Worm (Caenorhabditis elegans) whole organism, L1 larva: Measurements from ENCODE around the gene kin-29.

Experiments used
- C04F5.9 ChIP-seq: sonication (generic microtip); optimal IDR thresholded peaks from 2 replicates; lab custom pipeline; 2016; ENCODE audit warnings: missing genetic modification characterization, missing compliant biosample characterization
- C16A3.4 ChIP-seq: fragments of 150-350 bp; optimal IDR thresholded peaks from 2 replicates; lab custom pipeline; 2014; ENCODE audit warnings: missing biosample characterization, missing genetic modification characterization
- C34B4.2 ChIP-seq: sonication (generic microtip); optimal IDR thresholded peaks from 2 replicates; lab custom pipeline; 2017; ENCODE audit warnings: mild to moderate bottlenecking, missing genetic modification characterization, missing compliant biosample characterization
- aly-2 ChIP-seq: fragments of 150-350 bp; optimal IDR thresholded peaks from 2 replicates; lab custom pipeline; 2014; ENCODE audit warnings: missing biosample characterization, missing genetic modification characterization
- blmp-1 ChIP-seq: fragments of 150-350 bp; optimal IDR thresholded peaks from 2 replicates; lab custom pipeline; 2014; ENCODE audit warnings: missing biosample characterization, missing genetic modification characterization
- ceh-88 ChIP-seq: fragments of 200-800 bp; sonication (Bioruptor generic); IDR thresholded peaks from 2 replicates; pipeline ENCODE4 v1.3.6; 2022; ENCODE audit warnings: missing genetic modification characterization, missing compliant biosample characterization
- ceh-90 ChIP-seq: sonication (generic microtip); optimal IDR thresholded peaks from 2 replicates; lab custom pipeline; 2016; ENCODE audit warnings: missing genetic modification characterization, missing compliant biosample characterization
- dpl-1 ChIP-seq, 3 experiments: fragments of 150-350 bp in 2 of 3; sonication (generic microtip) in 1 of 3; optimal IDR thresholded peaks; 2 replicates each; lab custom pipeline; 2014 to 2017; ENCODE audit warnings: missing biosample characterization in 3 of 3, missing genetic modification characterization in 3 of 3, missing genetic modification reagents in 3 of 3
- efl-1 ChIP-seq, 4 experiments: fragments of 150-350 bp; optimal IDR thresholded peaks in 3 of 4; peaks in 1 of 4; 1 replicate in 1 of 4; 2 replicates in 3 of 4; lab custom pipeline; 2014; ENCODE audit warnings: missing biosample characterization in 2 of 4, missing genetic modification characterization in 2 of 4, missing genetic modification reagents in 2 of 4
- efl-3 ChIP-seq: fragments of 200-800 bp; sonication (Bioruptor generic); optimal IDR thresholded peaks from 2 replicates; lab custom pipeline; 2018; ENCODE audit warnings: mild to moderate bottlenecking, missing genetic modification characterization, missing compliant biosample characterization
- egl-27 ChIP-seq, 2 experiments: fragments of 150-350 bp in 1 of 2; sonication (generic microtip); optimal IDR thresholded peaks; 3 replicates each; lab custom pipeline; 2017 to 2018; ENCODE audit warnings: missing biosample characterization in 2 of 2, missing genetic modification characterization in 2 of 2, missing genetic modification reagents in 2 of 2
- elt-3 ChIP-seq, 6 experiments: fragments of 150-350 bp in 1 of 6; sonication (generic microtip); optimal IDR thresholded peaks; 2 replicates each; lab custom pipeline; 2017 to 2018; ENCODE audit warnings: missing biosample characterization in 6 of 6, missing genetic modification characterization in 6 of 6, inconsistent platforms in 1 of 6
- fos-1 ChIP-seq: fragments of 150-350 bp; optimal IDR thresholded peaks from 2 replicates; lab custom pipeline; 2014; ENCODE audit warnings: missing biosample characterization, missing genetic modification characterization
- grh-1 ChIP-seq: fragments of 200-800 bp; sonication (Bioruptor generic); IDR thresholded peaks from 2 replicates; pipeline ENCODE4 v1.3.6; 2022; ENCODE audit warnings: missing genetic modification reagents, missing genetic modification characterization, missing compliant biosample characterization
- hlh-17 ChIP-seq: fragments of 200-800 bp; sonication (Bioruptor generic); optimal IDR thresholded peaks from 2 replicates; lab custom pipeline; 2018; ENCODE audit warnings: missing genetic modification characterization, mild to moderate bottlenecking, missing compliant biosample characterization, moderate library complexity, borderline replicate concordance
- hpl-2 ChIP-seq: fragments of 150-350 bp; optimal IDR thresholded peaks from 2 replicates; lab custom pipeline; 2014; ENCODE audit warnings: missing biosample characterization, missing genetic modification reagents, missing genetic modification characterization
- isw-1 ChIP-seq: fragments of 200-800 bp; sonication (Bioruptor generic); IDR thresholded peaks from 2 replicates; pipeline ENCODE4 v1.3.6; 2022; ENCODE audit warnings: missing genetic modification characterization, missing compliant biosample characterization
- jun-1 ChIP-seq: fragments of 150-350 bp; optimal IDR thresholded peaks from 2 replicates; lab custom pipeline; 2014; ENCODE audit warnings: missing biosample characterization, missing genetic modification reagents, missing genetic modification characterization
- lin-13 ChIP-seq: fragments of 150-350 bp; optimal IDR thresholded peaks from 2 replicates; lab custom pipeline; 2014; ENCODE audit warnings: missing biosample characterization, missing genetic modification reagents, missing genetic modification characterization
- lin-14 ChIP-seq: fragments of 200-800 bp; sonication (Bioruptor generic); optimal IDR thresholded peaks from 2 replicates; lab custom pipeline; 2018; ENCODE audit warnings: mild to moderate bottlenecking, missing genetic modification characterization, moderate library complexity, missing compliant biosample characterization
- lin-35 ChIP-seq, 2 experiments: fragments of 150-350 bp; optimal IDR thresholded peaks; 2 replicates each; lab custom pipeline; 2014; ENCODE audit warnings: missing biosample characterization in 2 of 2, missing genetic modification characterization in 2 of 2, missing genetic modification reagents in 2 of 2
- lsy-2 ChIP-seq, 2 experiments: fragments of 150-350 bp; optimal IDR thresholded peaks; 2 replicates each; lab custom pipeline; 2014; ENCODE audit warnings: missing biosample characterization in 2 of 2, missing genetic modification characterization in 2 of 2
- mdl-1 ChIP-seq, 2 experiments: fragments of 150-350 bp; optimal IDR thresholded peaks; 2 replicates each; lab custom pipeline; 2014 to 2017; ENCODE audit warnings: missing biosample characterization in 2 of 2, missing genetic modification characterization in 2 of 2, inconsistent platforms in 1 of 2
- mef-2 ChIP-seq: fragments of 150-350 bp; optimal IDR thresholded peaks from 2 replicates; lab custom pipeline; 2014; ENCODE audit warnings: missing biosample characterization, missing genetic modification characterization
- mep-1 ChIP-seq: fragments of 150-350 bp; optimal IDR thresholded peaks from 2 replicates; lab custom pipeline; 2014; ENCODE audit warnings: missing biosample characterization, missing genetic modification characterization
- nhr-11 ChIP-seq: fragments of 150-350 bp; optimal IDR thresholded peaks from 2 replicates; lab custom pipeline; 2014; ENCODE audit warnings: missing biosample characterization, missing genetic modification characterization
- nhr-19 ChIP-seq: fragments of 200-800 bp; sonication (Bioruptor generic); conservative IDR thresholded peaks from 2 replicates; pipeline ENCODE4 v1.3.6; 2022; ENCODE audit warnings: missing genetic modification characterization, missing compliant biosample characterization
- nhr-20 ChIP-seq: sonication (generic microtip); optimal IDR thresholded peaks from 2 replicates; lab custom pipeline; 2016; ENCODE audit warnings: mild to moderate bottlenecking, missing genetic modification characterization, missing compliant biosample characterization
- nhr-28 ChIP-seq: fragments of 150-350 bp; optimal IDR thresholded peaks from 2 replicates; lab custom pipeline; 2014; ENCODE audit warnings: missing biosample characterization, missing genetic modification characterization
- nhr-47 ChIP-seq: sonication (generic microtip); optimal IDR thresholded peaks from 2 replicates; lab custom pipeline; 2016; ENCODE audit warnings: mild to moderate bottlenecking, missing genetic modification characterization, moderate library complexity, missing compliant biosample characterization
- nhr-71 ChIP-seq: sonication (generic microtip); optimal IDR thresholded peaks from 2 replicates; lab custom pipeline; 2016; ENCODE audit warnings: mild to moderate bottlenecking, missing genetic modification characterization, moderate library complexity, missing compliant biosample characterization
- nhr-77 ChIP-seq: fragments of 150-350 bp; optimal IDR thresholded peaks from 2 replicates; lab custom pipeline; 2014; ENCODE audit warnings: missing biosample characterization, missing genetic modification characterization
- nhr-85 ChIP-seq: sonication (generic microtip); peaks from one replicate; lab custom pipeline; 2016; ENCODE audit warnings: missing genetic modification characterization, inconsistent platforms, missing compliant biosample characterization
- nhr-90 ChIP-seq: sonication (generic microtip); optimal IDR thresholded peaks from 2 replicates; lab custom pipeline; 2016; ENCODE audit warnings: mild to moderate bottlenecking, missing genetic modification characterization, missing compliant biosample characterization; ENCODE audit not compliant: poor library complexity
- pag-3 ChIP-seq: sonication (generic microtip); optimal IDR thresholded peaks from 2 replicates; lab custom pipeline; 2017; ENCODE audit warnings: missing genetic modification characterization, mild to moderate bottlenecking, missing compliant biosample characterization, antibody characterized with exemption, borderline replicate concordance; ENCODE audit not compliant: insufficient read depth
- rnt-1 ChIP-seq: sonication (generic microtip); optimal IDR thresholded peaks from 2 replicates; lab custom pipeline; 2016; ENCODE audit warnings: mild to moderate bottlenecking, missing genetic modification characterization, moderate library complexity, missing compliant biosample characterization
- snpc-4 ChIP-seq: fragments of 150-350 bp; optimal IDR thresholded peaks from 2 replicates; lab custom pipeline; 2014; ENCODE audit warnings: missing biosample characterization, missing genetic modification characterization
- snu-23 ChIP-seq: sonication (generic microtip); optimal IDR thresholded peaks from 2 replicates; lab custom pipeline; 2016; ENCODE audit warnings: missing genetic modification characterization, missing compliant biosample characterization
- swsn-7 ChIP-seq: sonication (generic microtip); optimal IDR thresholded peaks from 2 replicates; lab custom pipeline; 2016; ENCODE audit warnings: missing genetic modification characterization, missing compliant biosample characterization
- tbx-2 ChIP-seq: sonication (generic microtip); optimal IDR thresholded peaks from 2 replicates; lab custom pipeline; 2016; ENCODE audit warnings: missing genetic modification characterization, missing compliant biosample characterization
- unc-130 ChIP-seq: fragments of 150-350 bp; optimal IDR thresholded peaks from 2 replicates; lab custom pipeline; 2017; ENCODE audit warnings: missing biosample characterization, missing genetic modification characterization, inconsistent platforms
- unc-98 ChIP-seq: fragments of 200-800 bp; sonication (Bioruptor generic); IDR thresholded peaks from 2 replicates; pipeline ENCODE4 v1.3.6; 2022; ENCODE audit warnings: missing genetic modification characterization, missing compliant biosample characterization
- vab-15 ChIP-seq: sonication (generic microtip); optimal IDR thresholded peaks from 2 replicates; lab custom pipeline; 2017; ENCODE audit warnings: missing genotype, mild to moderate bottlenecking, missing genetic modification characterization, missing compliant biosample characterization
- ztf-11 ChIP-seq, 2 experiments: sonication (generic microtip); optimal IDR thresholded peaks; 2 replicates each; lab custom pipeline; 2016 to 2017; ENCODE audit warnings: missing genetic modification characterization in 2 of 2, missing biosample characterization in 1 of 2, missing compliant biosample characterization in 1 of 2
- ztf-4 ChIP-seq: fragments of 150-350 bp; optimal IDR thresholded peaks from 2 replicates; lab custom pipeline; 2014; ENCODE audit warnings: missing biosample characterization, missing genetic modification characterization

The kin-29 gene

ce11 chrX:2893026-2893662, 40.9 kb upstream of the kin-29 start (continued):
- no peak for TF ChIP-seq ztf-11 (tag; optimal IDR thresholded peaks at IDR 0.05; lab: Kevin White, UChicago)
- no peak for TF ChIP-seq lin-13 (GFP tag; lab: Kevin White, UChicago)
- peak in 2 of 6 experiments; percentile 50 to 77 for TF ChIP-seq elt-3 (tag; optimal IDR thresholded peaks at IDR 0.05; lab: Kevin White, UChicago)
- TF ChIP-seq nhr-71 (tag; lab: Kevin White, UChicago), result peak; percentile 76
- peak; percentile 72 for TF ChIP-seq nhr-90
- TF ChIP-seq nhr-77, result no peak
- no peak for TF ChIP-seq hpl-2
- no peak for TF ChIP-seq pag-3 (tag; lab: Kevin White, UChicago)
- TF ChIP-seq, all 84 proteins: peak for 15

- TF ChIP-seq mep-1 (no peak), nhr-71 (tag; lab: Kevin White, UChicago) (no peak), lin-35 (GFP tag; optimal IDR thresholded peaks at IDR 0.05; lab: Kevin White, UChicago) (no peak), grh-1 (0 out of 2 replicates have a peak, but pooled peaks have one; percentile 10), snpc-4 (tag; lab: Kevin White, UChicago) (peak; percentile 95), C04F5.9 (tag; lab: Kevin White, UChicago) (no peak), ceh-90 (no peak), nhr-20 (no peak), rnt-1 (tag; lab: Kevin White, UChicago) (peak; percentile 31), lin-13 (GFP tag; lab: Kevin White, UChicago) (peak; percentile 11)
Observed at ce11 chrX:2891879-2892278, 39.6 kb upstream of the kin-29 start.

DNA sequence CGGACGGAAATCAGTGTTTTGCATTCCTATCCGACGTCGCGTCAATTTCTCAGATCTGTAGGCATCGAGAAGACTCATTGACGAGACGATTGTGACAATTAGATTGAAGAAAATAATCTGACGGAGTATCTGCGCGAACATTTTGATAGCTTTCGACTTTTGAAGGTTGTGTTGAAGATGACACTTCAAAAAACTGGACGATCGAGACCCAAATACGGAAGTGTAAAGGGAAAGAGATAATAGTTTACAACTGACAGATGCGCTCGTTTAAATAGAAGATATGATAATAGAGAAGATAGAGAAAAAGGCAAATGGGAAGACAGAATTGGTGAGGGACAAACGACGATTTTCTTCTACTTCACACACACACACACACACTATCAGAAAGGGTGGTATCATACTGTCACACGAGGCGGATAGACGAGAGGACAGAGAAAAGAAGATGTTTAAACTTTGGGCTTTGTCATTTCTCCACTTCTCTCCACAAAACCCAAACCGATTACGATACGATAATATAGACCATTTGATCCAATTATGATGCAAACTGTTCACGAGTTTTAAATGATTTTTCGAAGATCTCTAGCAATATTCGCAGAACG, 39.0 kb upstream of the kin-29 start, which contains the start of gene B0410.3:
TSS of gene B0410.3 (minus strand) at position 351 of the 599 bp plus-strand sequence.
- TF ChIP-seq blmp-1 (tag; lab: Kevin White, UChicago) (peak; percentile 89), mep-1 (peak; percentile 47), lin-14 (GFP tag; lab: Kevin White, UChicago) (peak; percentile 83), C34B4.2 (tag; lab: Kevin White, UChicago) (no peak), efl-3 (GFP tag; lab: Kevin White, UChicago) (no peak), lin-35 (GFP tag; optimal IDR thresholded peaks at IDR 0.05; lab: Kevin White, UChicago) (peak; percentile 7 to 60), egl-27 (tag; optimal IDR thresholded peaks at IDR 0.05; lab: Kevin White, UChicago) (peak in 1 of 2 experiments; percentile 55), swsn-7 (tag; lab: Kevin White, UChicago) (peak; percentile 6), aly-2 (tag; lab: Kevin White, UChicago) (no peak), nhr-19 (peak; percentile 74), elt-3 (tag; optimal IDR thresholded peaks at IDR 0.05; lab: Kevin White, UChicago) (peak; percentile 33 to 96 (median 88)), grh-1 (peak; percentile 59), snu-23 (peak; percentile 78), lsy-2 (tag; optimal IDR thresholded peaks at IDR 0.05; lab: Kevin White, UChicago) (peak; percentile 30 to 68), mef-2 (tag; lab: Kevin White, UChicago) (no peak), efl-1 (optimal IDR thresholded peaks at IDR 0.05; lab: Kevin White, UChicago) (no peak), efl-1 (GFP tag; optimal IDR thresholded peaks at IDR 0.05 in 1 of 2; lab: Kevin White, UChicago) (peak in 1 of 2 experiments; percentile 72), nhr-20 (peak; percentile 84), nhr-28 (tag; lab: Kevin White, UChicago) (no peak), nhr-85 (tag; lab: Kevin White, UChicago) (peak; percentile 99), mdl-1 (tag; optimal IDR thresholded peaks at IDR 0.05; lab: Kevin White, UChicago) (peak in 1 of 2 experiments; percentile 79), nhr-11 (no peak), hlh-17 (GFP tag; lab: Kevin White, UChicago) (no peak), nhr-77 (peak; percentile 20), unc-130 (tag; lab: Kevin White, UChicago) (peak; percentile 66), unc-98 (no peak), C16A3.4 (tag; lab: Kevin White, UChicago) (peak; percentile 46), pag-3 (tag; lab: Kevin White, UChicago) (no peak), fos-1 (tag; lab: Kevin White, UChicago) (peak; percentile 17), rnt-1 (tag; lab: Kevin White, UChicago) (no peak), ztf-4 (tag; lab: Kevin White, UChicago) (peak; percentile 62), tbx-2 (tag; lab: Kevin White, UChicago) (peak; percentile 62), jun-1 (tag; lab: Kevin White, UChicago) (peak; percentile 5), vab-15 (tag; lab: Kevin White, UChicago) (peak; percentile 67), dpl-1 (GFP tag; optimal IDR thresholded peaks at IDR 0.05; lab: Kevin White, UChicago) (peak in 1 of 3 experiments; percentile 7), nhr-47 (peak; percentile 64), ceh-88 (GFP tag; lab: Robert Waterston, UW) (no peak), isw-1 (no peak)
